Worm (Caenorhabditis elegans) whole organism, early embryonic: ENCODE measurements around the gene daf-6.

ENCODE experiments used
- B0310.2 ChIP-seq: sonication (generic microtip); optimal IDR thresholded peaks from 2 replicates; lab custom pipeline; 2016; ENCODE audit warnings: mild to moderate bottlenecking, missing genetic modification characterization, missing compliant biosample characterization
- F13C5.2 ChIP-seq: sonication (generic microtip); optimal IDR thresholded peaks from 2 replicates; lab custom pipeline; 2017; ENCODE audit warnings: mild to moderate bottlenecking, missing genetic modification characterization, inconsistent platforms, missing compliant biosample characterization
- aly-1 ChIP-seq: sonication (generic microtip); optimal IDR thresholded peaks from 2 replicates; lab custom pipeline; 2016; ENCODE audit warnings: missing genetic modification characterization, missing compliant biosample characterization
- ama-1 ChIP-seq: fragments of 150-350 bp; optimal IDR thresholded peaks from 2 replicates; lab custom pipeline; 2014
- ceh-13 ChIP-seq: fragments of 200-800 bp; sonication (Bioruptor generic); optimal IDR thresholded peaks from 2 replicates; lab custom pipeline; 2018; ENCODE audit warnings: mild to moderate bottlenecking, missing genetic modification characterization, missing compliant biosample characterization
- ceh-36 ChIP-seq: sonication (generic microtip); optimal IDR thresholded peaks from 2 replicates; lab custom pipeline; 2016; ENCODE audit warnings: missing genetic modification characterization, inconsistent platforms, missing compliant biosample characterization
- ets-7 ChIP-seq: sonication (generic microtip); optimal IDR thresholded peaks from 2 replicates; lab custom pipeline; 2016; ENCODE audit warnings: missing genotype, missing genetic modification characterization, missing compliant biosample characterization
- flt-1 ChIP-seq: fragments of 200-800 bp; sonication (Bioruptor generic); IDR thresholded peaks from 2 replicates; pipeline ENCODE4 v1.3.6; 2022; ENCODE audit warnings: missing genetic modification characterization, missing compliant biosample characterization
- hmbx-1 ChIP-seq: sonication (generic microtip); optimal IDR thresholded peaks from 2 replicates; lab custom pipeline; 2016; ENCODE audit warnings: mild to moderate bottlenecking, missing genetic modification characterization, missing compliant biosample characterization
- hmg-4 ChIP-seq: fragments of 200-800 bp; sonication (Bioruptor generic); optimal IDR thresholded peaks from 2 replicates; lab custom pipeline; 2018; ENCODE audit warnings: mild to moderate bottlenecking, missing genetic modification characterization, missing compliant biosample characterization
- hnd-1 ChIP-seq: sonication (generic microtip); optimal IDR thresholded peaks from 2 replicates; lab custom pipeline; 2016; ENCODE audit warnings: missing genetic modification characterization, missing compliant biosample characterization
- pes-1 ChIP-seq: fragments of 200-800 bp; sonication (Bioruptor generic); IDR thresholded peaks from 2 replicates; pipeline ENCODE4 v1.3.6; 2022; ENCODE audit warnings: missing genetic modification reagents, missing genetic modification characterization, missing compliant biosample characterization
- scrt-1 ChIP-seq: fragments of 200-800 bp; sonication (Bioruptor generic); IDR thresholded peaks from 2 replicates; pipeline ENCODE4 v1.3.6; 2022; ENCODE audit warnings: missing genetic modification characterization, missing compliant biosample characterization
- sea-1 ChIP-seq: fragments of 200-800 bp; sonication (Bioruptor generic); conservative IDR thresholded peaks from 2 replicates; pipeline ENCODE4 v1.3.6; 2022; ENCODE audit warnings: missing genetic modification characterization, missing compliant biosample characterization
- tbx-11 ChIP-seq: fragments of 200-800 bp; sonication (Bioruptor generic); IDR thresholded peaks from 2 replicates; pipeline ENCODE4 v1.3.6; 2022; ENCODE audit warnings: missing genetic modification characterization, missing compliant biosample characterization
- tbx-37 ChIP-seq: fragments of 200-800 bp; sonication (Bioruptor generic); conservative IDR thresholded peaks from 2 replicates; pipeline ENCODE4 v1.3.6; 2022; ENCODE audit warnings: missing genetic modification reagents, missing genetic modification characterization, missing compliant biosample characterization
- tra-4 ChIP-seq: sonication (generic microtip); optimal IDR thresholded peaks from 2 replicates; lab custom pipeline; 2017; ENCODE audit warnings: missing genetic modification characterization, missing compliant biosample characterization

daf-6 gene

DNA sequence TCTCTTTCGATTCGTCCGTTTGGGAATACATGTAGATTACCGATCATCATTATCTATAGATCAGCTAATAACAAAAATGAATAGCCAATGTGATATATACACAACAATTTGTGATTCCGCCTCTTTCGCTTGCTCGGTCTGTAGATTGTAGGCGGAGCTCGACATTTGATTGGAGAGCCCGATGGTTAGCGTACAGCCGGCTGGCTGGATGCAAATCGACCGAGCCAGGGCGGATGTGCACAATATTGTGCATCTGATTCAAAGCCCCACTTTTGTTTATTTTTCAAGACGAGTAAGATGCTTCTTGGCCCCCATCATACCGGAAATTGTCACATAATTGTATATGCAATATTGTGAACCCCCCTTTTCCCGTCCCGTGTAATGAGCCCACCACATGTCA, 26.5 kb upstream of the daf-6 start, which contains the start of gene dmd-4:
Gene dmd-4 (minus strand): TSS at position 101 of the 400 bp plus-strand sequence.
- TF ChIP-seq B0310.2 (tag; lab: Kevin White, UChicago) (no peak), aly-1 (no peak), hnd-1 (no peak), tbx-11 (GFP tag; lab: Robert Waterston, UW) (no peak), ceh-36 (tag; lab: Kevin White, UChicago) (no peak), ceh-13 (no peak), tbx-37 (GFP tag; lab: Robert Waterston, UW) (no peak), sea-1 (GFP tag; lab: Robert Waterston, UW) (no peak), flt-1 (GFP tag; lab: Robert Waterston, UW) (no peak), hmg-4 (no peak), F13C5.2 (no peak), tra-4 (no peak), scrt-1 (GFP tag; lab: Robert Waterston, UW) (no peak), ets-7 (tag; lab: Kevin White, UChicago) (no peak), hmbx-1 (tag; lab: Kevin White, UChicago) (no peak), ama-1 (lab: Kevin White, UChicago) (no peak)

DNA sequence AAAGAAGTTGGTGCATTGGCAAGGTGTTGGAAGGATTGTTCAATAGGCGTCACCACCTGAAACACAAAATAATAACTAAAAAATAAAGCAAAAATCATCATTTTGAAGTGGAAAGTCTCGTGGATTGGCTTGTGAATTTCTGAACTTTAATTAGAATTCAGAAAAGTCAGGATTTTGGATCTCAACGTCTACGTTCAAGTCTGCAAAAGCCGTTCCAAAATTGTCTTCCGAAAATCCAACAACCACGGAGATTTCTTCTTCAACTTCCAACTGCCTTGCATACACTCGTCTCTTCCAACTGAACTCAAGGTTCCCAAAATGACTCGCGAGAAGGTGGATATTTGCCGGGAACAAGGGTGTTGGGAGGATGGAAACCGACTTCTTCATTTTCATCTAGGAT, 22.5 kb upstream of the daf-6 start, which contains the start of gene C27C12.3:
Gene C27C12.3 (minus strand): TSS at position 101 of the 400 bp plus-strand sequence.
- TF ChIP-seq ceh-36 (tag; lab: Kevin White, UChicago) (no peak), sea-1 (GFP tag; lab: Robert Waterston, UW) (no peak)

DNA sequence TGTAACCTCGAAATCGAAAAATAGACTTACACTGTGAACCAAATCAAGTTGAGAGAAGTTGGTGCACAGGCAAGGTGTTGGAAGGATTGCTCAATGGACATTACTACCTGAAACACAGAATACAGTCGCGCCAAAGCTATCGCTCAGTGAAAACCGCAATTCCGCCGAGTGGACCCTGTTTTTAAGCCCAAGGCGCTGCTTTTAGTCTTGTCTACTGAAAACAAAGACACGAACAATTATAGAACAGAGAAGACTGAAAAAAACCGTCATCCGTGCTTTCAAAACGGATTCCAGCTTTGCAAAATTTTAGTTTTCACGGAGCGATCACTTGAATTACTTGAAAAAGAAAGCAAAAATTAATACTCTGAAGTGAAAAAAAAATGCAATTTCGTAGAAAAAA, 20.1 kb upstream of the daf-6 start, which contains the start of gene F31F6.1:
Gene F31F6.1 (minus strand): TSS at position 101 of the 400 bp plus-strand sequence.
- TF ChIP-seq tbx-11 (GFP tag; lab: Robert Waterston, UW) (no peak), ama-1 (lab: Kevin White, UChicago) (no peak), ets-7 (tag; lab: Kevin White, UChicago) (no peak), tbx-37 (GFP tag; lab: Robert Waterston, UW) (no peak), F13C5.2 (no peak), hmg-4 (no peak), ceh-13 (no peak), flt-1 (GFP tag; lab: Robert Waterston, UW) (no peak), hnd-1 (no peak)

DNA sequence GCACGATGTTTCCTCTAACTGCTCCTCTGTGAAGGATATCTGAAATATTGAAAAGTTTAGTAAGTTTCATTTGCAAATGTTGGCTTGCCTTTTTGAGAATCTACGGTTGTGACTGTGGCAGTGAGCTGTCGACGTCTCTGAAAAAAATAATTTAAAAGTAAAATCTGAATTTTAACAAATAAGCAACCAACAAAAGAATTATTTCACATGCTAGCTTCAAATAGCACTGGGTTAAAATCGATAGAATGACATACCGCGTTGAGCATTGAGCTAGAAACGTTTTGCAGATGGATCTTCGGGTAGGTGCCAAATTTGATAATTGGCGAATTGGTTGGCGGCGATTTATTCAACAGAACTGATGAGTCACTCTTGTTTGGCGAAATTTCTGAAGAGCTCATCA, 16.5 kb upstream of the daf-6 start, which contains the start of gene F31F6.2:
Gene F31F6.2 (minus strand): TSS at position 101 of the 400 bp plus-strand sequence.
- TF ChIP-seq ceh-36 (tag; lab: Kevin White, UChicago) (no peak), aly-1 (no peak), ets-7 (tag; lab: Kevin White, UChicago) (no peak), tbx-37 (GFP tag; lab: Robert Waterston, UW) (no peak), scrt-1 (GFP tag; lab: Robert Waterston, UW) (no peak), hnd-1 (no peak), ceh-13 (no peak), tra-4 (no peak), hmg-4 (no peak), ama-1 (lab: Kevin White, UChicago) (no peak), hmbx-1 (tag; lab: Kevin White, UChicago) (no peak), pes-1 (no peak)

DNA sequence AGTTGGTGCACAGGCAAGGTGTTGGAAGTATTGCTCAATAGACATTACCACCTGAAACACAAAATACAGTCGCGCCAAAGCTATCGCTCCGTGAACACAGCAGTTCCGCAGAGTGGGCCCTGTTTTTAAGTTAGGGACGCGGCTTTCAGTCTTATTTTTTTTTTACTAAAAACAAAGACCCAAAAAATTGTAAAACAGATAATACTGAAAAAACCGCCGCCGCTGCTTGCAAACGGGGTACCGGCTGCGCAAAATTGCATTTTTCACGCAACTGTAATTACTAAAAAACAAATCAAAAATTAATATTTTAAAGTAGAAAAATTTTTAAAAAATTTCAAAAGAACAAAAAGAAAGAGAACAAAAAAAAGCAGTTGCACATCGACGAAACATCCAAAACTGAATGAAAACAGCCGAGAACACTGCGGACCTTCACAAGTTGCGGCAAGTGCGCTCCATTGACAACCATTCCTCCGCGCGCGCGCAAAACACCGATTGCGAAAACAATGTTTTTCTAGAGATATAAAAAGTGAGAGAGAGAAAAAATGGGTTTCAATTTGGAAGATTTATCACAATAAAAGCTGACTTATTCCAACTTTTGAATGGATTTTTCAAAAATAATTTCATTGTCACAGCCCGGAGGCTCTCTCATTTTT, 15.3 kb upstream of the daf-6 start, which contains the start of gene F31F6.3:
Gene F31F6.3 (minus strand): TSS at position 51 of the 653 bp plus-strand sequence.
- no peak for TF ChIP-seq hmbx-1 (tag; lab: Kevin White, UChicago)

DNA sequence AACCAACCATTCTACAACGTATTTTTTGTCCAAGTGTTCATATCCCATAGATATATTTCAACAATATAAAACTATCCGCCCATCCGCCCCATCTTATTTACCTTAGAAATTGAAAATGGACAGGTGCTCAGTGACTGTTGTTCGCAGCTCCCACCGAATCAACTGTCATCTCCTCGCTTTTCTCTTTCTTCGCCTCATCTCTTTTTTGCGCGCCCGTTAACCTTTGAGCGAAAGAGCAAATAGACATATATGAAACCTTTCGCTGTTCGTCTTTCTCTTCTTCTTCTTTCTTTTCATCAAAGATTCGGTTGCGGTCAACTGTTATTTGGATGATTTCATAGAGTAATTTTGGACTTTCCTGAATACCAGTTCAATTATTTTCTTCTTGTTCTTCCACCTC, 12.6 kb upstream of the daf-6 start, which contains the start of gene sssh-1:
Gene sssh-1 (plus strand): TSS at position 301 of the 400 bp plus-strand sequence.
- TF ChIP-seq flt-1 (GFP tag; lab: Robert Waterston, UW) (no peak), aly-1 (no peak), hnd-1 (no peak)

DNA sequence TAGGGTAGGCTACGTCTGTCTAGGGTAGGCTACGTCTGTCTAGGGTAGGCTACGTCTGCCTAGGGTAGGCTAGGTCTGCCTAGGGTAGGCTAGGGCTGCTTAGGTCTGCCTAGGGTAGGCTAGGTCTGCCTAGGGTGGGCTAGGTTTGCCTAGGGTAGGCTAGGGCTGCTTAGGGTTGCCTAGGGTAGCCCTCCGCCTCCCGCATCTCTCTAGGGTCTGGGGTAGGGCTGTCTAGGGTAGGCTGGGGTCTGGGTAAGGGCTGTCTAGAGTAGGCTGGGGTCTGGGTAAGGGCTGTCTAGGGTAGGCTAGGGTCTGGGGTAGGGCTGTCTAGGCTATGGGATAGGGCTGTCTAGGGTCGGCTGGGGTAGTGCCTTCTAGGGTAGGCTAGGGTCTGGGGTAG, 10.6 kb upstream of the daf-6 start:
- TF ChIP-seq hnd-1 (no peak), ceh-36 (tag; lab: Kevin White, UChicago) (no peak), F13C5.2 (no peak), tbx-37 (GFP tag; lab: Robert Waterston, UW) (no peak), pes-1 (no peak), flt-1 (GFP tag; lab: Robert Waterston, UW) (no peak), scrt-1 (GFP tag; lab: Robert Waterston, UW) (no peak), ama-1 (lab: Kevin White, UChicago) (no peak), ets-7 (tag; lab: Kevin White, UChicago) (no peak), aly-1 (no peak), ceh-13 (no peak), tbx-11 (GFP tag; lab: Robert Waterston, UW) (no peak), sea-1 (GFP tag; lab: Robert Waterston, UW) (no peak), hmbx-1 (tag; lab: Kevin White, UChicago) (no peak), B0310.2 (tag; lab: Kevin White, UChicago) (no peak), hmg-4 (no peak), tra-4 (no peak)

DNA sequence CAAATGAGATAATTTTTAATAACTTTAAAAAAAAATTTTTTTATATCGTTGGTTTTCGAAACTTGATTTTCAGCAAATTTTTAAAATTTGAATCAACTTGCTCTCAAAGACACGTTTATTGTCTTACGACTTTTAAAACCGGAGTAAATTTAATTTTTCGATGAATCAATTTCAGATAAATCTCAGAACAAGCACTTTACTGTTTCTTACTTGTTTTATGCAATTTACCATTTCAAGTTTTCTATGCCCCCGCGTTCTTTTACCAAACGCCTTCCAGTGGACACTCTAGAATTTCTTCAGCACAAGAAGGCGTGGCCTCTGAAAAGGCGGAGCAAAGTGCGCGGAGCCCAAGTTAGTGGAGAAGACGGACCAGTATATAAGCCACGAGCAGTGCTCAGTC, 7.2 kb upstream of the daf-6 start, which contains the start of gene flp-8:
Gene flp-8 (plus strand): TSS at position 301 of the 400 bp plus-strand sequence.
- TF ChIP-seq aly-1, result no peak
- TF ChIP-seq ets-7 (tag; lab: Kevin White, UChicago), result no peak
- TF ChIP-seq ceh-13, result no peak
- TF ChIP-seq F13C5.2, result no peak
- TF ChIP-seq sea-1 (GFP tag; lab: Robert Waterston, UW), result no peak
- TF ChIP-seq hnd-1, result no peak
